Worm (Caenorhabditis elegans) whole organism, late embryonic: ENCODE data around the gene gly-14.

Experiments used
- C08G9.2 ChIP-seq: sonication (generic microtip); optimal IDR thresholded peaks from 2 replicates; lab custom pipeline; 2016; ENCODE audit warnings: mild to moderate bottlenecking, missing genetic modification characterization, moderate library complexity, missing compliant biosample characterization
- C38D4.7 ChIP-seq: fragments of 200-800 bp; sonication (Bioruptor generic); optimal IDR thresholded peaks from 2 replicates; lab custom pipeline; 2018; ENCODE audit warnings: mild to moderate bottlenecking, missing genetic modification characterization, moderate library complexity, missing compliant biosample characterization
- F13H6.1 ChIP-seq: sonication (generic microtip); optimal IDR thresholded peaks from 2 replicates; lab custom pipeline; 2016; ENCODE audit warnings: missing genetic modification characterization, missing compliant biosample characterization
- K02D7.2 ChIP-seq: sonication (generic microtip); optimal IDR thresholded peaks from 2 replicates; lab custom pipeline; 2017; ENCODE audit warnings: mild to moderate bottlenecking, missing genetic modification characterization, missing compliant biosample characterization
- T23F11.4 ChIP-seq: fragments of 200-800 bp; sonication (Bioruptor generic); optimal IDR thresholded peaks from 2 replicates; lab custom pipeline; 2018; ENCODE audit warnings: mild to moderate bottlenecking, missing genetic modification characterization, missing compliant biosample characterization
- Y22D7AL.16 ChIP-seq: sonication (generic microtip); optimal IDR thresholded peaks from 2 replicates; lab custom pipeline; 2016; ENCODE audit warnings: missing genetic modification characterization, missing compliant biosample characterization
- ahr-1 ChIP-seq: sonication (generic microtip); optimal IDR thresholded peaks from 2 replicates; lab custom pipeline; 2016; ENCODE audit warnings: missing genetic modification characterization, missing compliant biosample characterization
- ceh-19 ChIP-seq: fragments of 200-800 bp; sonication (Bioruptor generic); optimal IDR thresholded peaks from 2 replicates; lab custom pipeline; 2018; ENCODE audit warnings: mild to moderate bottlenecking, missing genetic modification characterization, missing compliant biosample characterization
- ceh-22 ChIP-seq: sonication (generic microtip); optimal IDR thresholded peaks from 2 replicates; lab custom pipeline; 2017; ENCODE audit warnings: missing biosample characterization, missing genetic modification characterization
- ceh-30 ChIP-seq: fragments of 150-350 bp; optimal IDR thresholded peaks from 2 replicates; lab custom pipeline; 2014; ENCODE audit warnings: missing biosample characterization, missing genetic modification characterization
- ceh-31 ChIP-seq: sonication (generic microtip); optimal IDR thresholded peaks from 2 replicates; lab custom pipeline; 2016; ENCODE audit warnings: missing genetic modification characterization, missing compliant biosample characterization
- ceh-34 ChIP-seq: sonication (generic microtip); optimal IDR thresholded peaks from 2 replicates; lab custom pipeline; 2016; ENCODE audit warnings: mild to moderate bottlenecking, missing genetic modification characterization, missing compliant biosample characterization
- ceh-45 ChIP-seq: fragments of 200-800 bp; sonication (Bioruptor generic); IDR thresholded peaks from 2 replicates; pipeline ENCODE4 v1.3.6; 2022; ENCODE audit warnings: missing genetic modification reagents, missing genetic modification characterization, missing compliant biosample characterization
- ceh-6 ChIP-seq: fragments of 200-800 bp; sonication (Bioruptor generic); optimal IDR thresholded peaks from 2 replicates; lab custom pipeline; 2018; ENCODE audit warnings: mild to moderate bottlenecking, missing genetic modification characterization, missing compliant biosample characterization
- dmd-4 ChIP-seq: sonication (generic microtip); optimal IDR thresholded peaks from 2 replicates; lab custom pipeline; 2016; ENCODE audit warnings: borderline replicate concordance, missing genetic modification characterization, missing compliant biosample characterization
- ets-4 ChIP-seq: sonication (generic microtip); optimal IDR thresholded peaks from 2 replicates; lab custom pipeline; 2016; ENCODE audit warnings: missing genetic modification characterization, missing compliant biosample characterization
- eyg-1 ChIP-seq: sonication (generic microtip); optimal IDR thresholded peaks from 2 replicates; lab custom pipeline; 2016; ENCODE audit warnings: missing genotype, missing genetic modification characterization, missing compliant biosample characterization
- fax-1 ChIP-seq: sonication (generic microtip); optimal IDR thresholded peaks from 2 replicates; lab custom pipeline; 2016; ENCODE audit warnings: missing genotype, missing genetic modification characterization, missing compliant biosample characterization
- fkh-10 ChIP-seq: fragments of 150-350 bp; optimal IDR thresholded peaks from 2 replicates; lab custom pipeline; 2014; ENCODE audit warnings: missing biosample characterization, missing genetic modification reagents, missing genetic modification characterization
- gmeb-2 ChIP-seq: sonication (generic microtip); optimal IDR thresholded peaks from 2 replicates; lab custom pipeline; 2016; ENCODE audit warnings: missing genetic modification characterization, inconsistent platforms, missing compliant biosample characterization
- hlh-13 ChIP-seq: fragments of 200-800 bp; sonication (Bioruptor generic); optimal IDR thresholded peaks from 2 replicates; lab custom pipeline; 2018; ENCODE audit warnings: mild to moderate bottlenecking, missing genetic modification characterization, missing compliant biosample characterization
- hlh-30 ChIP-seq: sonication (generic microtip); optimal IDR thresholded peaks from 2 replicates; lab custom pipeline; 2017; ENCODE audit warnings: antibody characterized with exemption, missing genetic modification characterization, missing compliant biosample characterization; ENCODE audit not compliant: insufficient read depth
- lim-6 ChIP-seq: sonication (generic microtip); optimal IDR thresholded peaks from 2 replicates; lab custom pipeline; 2016; ENCODE audit warnings: missing genetic modification characterization, missing compliant biosample characterization
- lin-11 ChIP-seq: fragments of 200-800 bp; sonication (Bioruptor generic); optimal IDR thresholded peaks from 2 replicates; lab custom pipeline; 2018; ENCODE audit warnings: mild to moderate bottlenecking, missing genetic modification characterization, missing compliant biosample characterization
- nfya-1 ChIP-seq: sonication (generic microtip); optimal IDR thresholded peaks from 2 replicates; lab custom pipeline; 2017; ENCODE audit warnings: missing genetic modification characterization, mild to moderate bottlenecking, missing compliant biosample characterization, antibody characterized with exemption, moderate library complexity
- nhr-11 ChIP-seq: fragments of 150-350 bp; optimal IDR thresholded peaks from 2 replicates; lab custom pipeline; 2014; ENCODE audit warnings: missing biosample characterization, missing genetic modification characterization
- npax-4 ChIP-seq: sonication (generic microtip); optimal IDR thresholded peaks from 2 replicates; lab custom pipeline; 2016; ENCODE audit warnings: missing genetic modification characterization, missing compliant biosample characterization
- pag-3 ChIP-seq: sonication (generic microtip); optimal IDR thresholded peaks from 2 replicates; lab custom pipeline; 2016; ENCODE audit warnings: missing compliant biosample characterization, missing genetic modification characterization, borderline replicate concordance
- pat-9 ChIP-seq: fragments of 200-800 bp; sonication (Bioruptor generic); optimal IDR thresholded peaks from 2 replicates; lab custom pipeline; 2018; ENCODE audit warnings: mild to moderate bottlenecking, missing genetic modification characterization, moderate library complexity, missing compliant biosample characterization
- pax-1 ChIP-seq: fragments of 150-350 bp; optimal IDR thresholded peaks from 2 replicates; lab custom pipeline; 2014; ENCODE audit warnings: missing biosample characterization, missing genetic modification characterization
- pha-2 ChIP-seq: sonication (generic microtip); optimal IDR thresholded peaks from 2 replicates; lab custom pipeline; 2017; ENCODE audit warnings: mild to moderate bottlenecking, missing genetic modification characterization, missing compliant biosample characterization
- pha-4 ChIP-seq: fragments of 150-350 bp; optimal IDR thresholded peaks from 2 replicates; lab custom pipeline; 2018; ENCODE audit warnings: missing biosample characterization, missing genetic modification reagents, missing genetic modification characterization
- pqm-1 ChIP-seq: sonication (generic microtip); optimal IDR thresholded peaks from 2 replicates; lab custom pipeline; 2016; ENCODE audit warnings: missing genetic modification characterization, missing compliant biosample characterization
- pros-1 ChIP-seq: fragments of 150-350 bp; optimal IDR thresholded peaks from 2 replicates; lab custom pipeline; 2014; ENCODE audit warnings: missing biosample characterization, missing genetic modification reagents, missing genetic modification characterization
- ref-2 ChIP-seq: sonication (generic microtip); optimal IDR thresholded peaks from 2 replicates; lab custom pipeline; 2016; ENCODE audit warnings: missing genetic modification characterization, missing compliant biosample characterization
- sdc-2 ChIP-seq: sonication (generic microtip); optimal IDR thresholded peaks from 2 replicates; lab custom pipeline; 2016; ENCODE audit warnings: missing genotype, missing genetic modification characterization, missing compliant biosample characterization
- sox-4 ChIP-seq: sonication (generic microtip); optimal IDR thresholded peaks from 2 replicates; lab custom pipeline; 2017; ENCODE audit warnings: mild to moderate bottlenecking, missing genetic modification characterization, inconsistent platforms, missing compliant biosample characterization
- syd-9 ChIP-seq: sonication (generic microtip); optimal IDR thresholded peaks from 2 replicates; lab custom pipeline; 2016; ENCODE audit warnings: mild to moderate bottlenecking, missing genetic modification characterization, moderate library complexity, missing compliant biosample characterization
- tbx-7 ChIP-seq: sonication (generic microtip); optimal IDR thresholded peaks from 2 replicates; lab custom pipeline; 2016; ENCODE audit warnings: missing genotype, missing genetic modification characterization, missing compliant biosample characterization
- unc-42 ChIP-seq: sonication (generic microtip); optimal IDR thresholded peaks from 2 replicates; lab custom pipeline; 2016; ENCODE audit warnings: missing genotype, missing genetic modification characterization, missing compliant biosample characterization
- zip-5 ChIP-seq: sonication (generic microtip); optimal IDR thresholded peaks from 2 replicates; lab custom pipeline; 2016; ENCODE audit warnings: missing genetic modification characterization, missing compliant biosample characterization

Gene gly-14

ce11 chrIII:3487133-3487532 is 5.9 kb downstream of the gly-14 start:
- TF ChIP-seq ceh-31 (tag; lab: Kevin White, UChicago) (no peak), pat-9 (tag; lab: Kevin White, UChicago) (no peak), ref-2 (tag; lab: Kevin White, UChicago) (no peak), Y22D7AL.16 (tag; lab: Kevin White, UChicago) (no peak), unc-42 (tag; lab: Kevin White, UChicago) (no peak), tbx-7 (tag; lab: Kevin White, UChicago) (no peak), sox-4 (tag; lab: Kevin White, UChicago) (no peak), ahr-1 (no peak), F13H6.1 (tag; lab: Kevin White, UChicago) (no peak), eyg-1 (tag; lab: Kevin White, UChicago) (no peak), ets-4 (no peak), ceh-6 (no peak), pha-4 (tag; lab: Kevin White, UChicago) (no peak), sdc-2 (tag; lab: Kevin White, UChicago) (no peak), ceh-30 (tag; lab: Kevin White, UChicago) (no peak), ceh-34 (tag; lab: Kevin White, UChicago) (no peak), K02D7.2 (tag; lab: Kevin White, UChicago) (no peak), gmeb-2 (tag; lab: Kevin White, UChicago) (no peak)

ce11 chrIII:3486055-3486454 is 7.0 kb downstream of the gly-14 start:
- TF ChIP-seq pha-4 (tag; lab: Kevin White, UChicago) (no peak), pqm-1 (tag; lab: Kevin White, UChicago) (no peak), nfya-1 (tag; lab: Kevin White, UChicago) (no peak)

ce11 chrIII:3484995-3485394 is 8.0 kb downstream of the gly-14 start:
- no peak for TF ChIP-seq C08G9.2 (tag; lab: Kevin White, UChicago)
- no peak for TF ChIP-seq pag-3 (tag; lab: Kevin White, UChicago)
- TF ChIP-seq gmeb-2 (tag; lab: Kevin White, UChicago), result no peak
- TF ChIP-seq lim-6 (tag; lab: Kevin White, UChicago), result no peak
- no peak for TF ChIP-seq fkh-10 (GFP tag; lab: Kevin White, UChicago)
- TF ChIP-seq eyg-1 (tag; lab: Kevin White, UChicago), result no peak
- TF ChIP-seq ceh-19, result no peak
- TF ChIP-seq ref-2 (tag; lab: Kevin White, UChicago), result no peak
- TF ChIP-seq hlh-13, result no peak
- no peak for TF ChIP-seq sox-4 (tag; lab: Kevin White, UChicago)
- TF ChIP-seq syd-9, result no peak
- no peak for TF ChIP-seq ceh-22
- TF ChIP-seq, all 69 proteins: peak for 0

ce11 chrIII:3482291-3482690 is 10.7 kb downstream of the gly-14 start, which contains the start of gene C34C12.6:
Gene C34C12.6, plus strand, starts transcription at chrIII:3482591.
- TF ChIP-seq pha-2 (tag; lab: Kevin White, UChicago), result no peak
- no peak for TF ChIP-seq T23F11.4 (GFP tag; lab: Kevin White, UChicago)

- TF ChIP-seq sdc-2 (tag; lab: Kevin White, UChicago), result no peak
- no peak for TF ChIP-seq ceh-19
- TF ChIP-seq hlh-30 (tag; lab: Kevin White, UChicago), result no peak
- TF ChIP-seq pros-1 (tag; lab: Kevin White, UChicago), result no peak
- no peak for TF ChIP-seq ceh-34 (tag; lab: Kevin White, UChicago)
- TF ChIP-seq npax-4 (tag; lab: Kevin White, UChicago), result no peak
- TF ChIP-seq zip-5 (tag; lab: Kevin White, UChicago), result no peak
- no peak for TF ChIP-seq fax-1 (tag; lab: Kevin White, UChicago)
- no peak for TF ChIP-seq nhr-11 (tag; lab: Kevin White, UChicago)
- TF ChIP-seq pha-4 (tag; lab: Kevin White, UChicago), result no peak
- no peak for TF ChIP-seq dmd-4
- TF ChIP-seq ref-2 (tag; lab: Kevin White, UChicago), result no peak
- no peak for TF ChIP-seq pax-1
- no peak for TF ChIP-seq ceh-45 (GFP tag; lab: Robert Waterston, UW)
- no peak for TF ChIP-seq C38D4.7
- TF ChIP-seq lin-11 (tag; lab: Kevin White, UChicago), result no peak
Measured at ce11 chrIII:3480950-3481349, 12.1 kb downstream of the gly-14 start.
